Fruit fly (Drosophila melanogaster): ENCODE measurements around the gene CG4953.

CG4953 gene

dm6 chr2L:10261774-10262173 is 4.7 kb upstream of the CG4953 start:
- no peak for TF ChIP-seq EcR (GFP tag; optimal IDR thresholded peaks at IDR 0.05)
- TF ChIP-seq psq (optimal IDR thresholded peaks at IDR 0.05), result no peak
- no peak for TF ChIP-seq pan (optimal IDR thresholded peaks at IDR 0.05)
- no peak for TF ChIP-seq usp (GFP tag; optimal IDR thresholded peaks at IDR 0.05)
- no peak for TF ChIP-seq Dll (optimal IDR thresholded peaks at IDR 0.05)
- no peak for TF ChIP-seq CG8478 (optimal IDR thresholded peaks at IDR 0.05)

dm6 chr2L:10263343-10263744 is 3.2 kb upstream of the CG4953 start, which contains the start of gene Rsf1:
Gene Rsf1 (minus strand): TSS chr2L:10263554.
- TF ChIP-seq pan (optimal IDR thresholded peaks at IDR 0.05) (no peak), EcR (GFP tag; optimal IDR thresholded peaks at IDR 0.05) (no peak), psq (optimal IDR thresholded peaks at IDR 0.05) (no peak), usp (GFP tag; optimal IDR thresholded peaks at IDR 0.05) (no peak), CG8478 (optimal IDR thresholded peaks at IDR 0.05) (no peak)

- no peak for TF ChIP-seq psq (optimal IDR thresholded peaks at IDR 0.05)
- no peak for TF ChIP-seq pan (optimal IDR thresholded peaks at IDR 0.05)
- no peak for TF ChIP-seq EcR (GFP tag; optimal IDR thresholded peaks at IDR 0.05)
- TF ChIP-seq CG8478 (optimal IDR thresholded peaks at IDR 0.05), result no peak
- TF ChIP-seq Dll (optimal IDR thresholded peaks at IDR 0.05), result no peak
- no peak for TF ChIP-seq usp (GFP tag; optimal IDR thresholded peaks at IDR 0.05)
These were observed 2.5 kb upstream of the CG4953 start, which contains the start of gene REPTOR-BP for dm6 chr2L:10263830-10264634. Gene REPTOR-BP (plus strand): TSS chr2L:10264125.

dm6 chr2L:10265129-10265528 is 1.4 kb upstream of the CG4953 start, which contains the start of gene Mob3:
Gene Mob3 (plus strand): TSS chr2L:10265336.
- TF ChIP-seq usp (GFP tag; optimal IDR thresholded peaks at IDR 0.05), result no peak

dm6 chr2L:10268688-10269087 is 2.2 kb downstream of the CG4953 start, which contains the start of gene CG4957:
Gene CG4957 (plus strand): TSS chr2L:10268872.
- TF ChIP-seq pan (optimal IDR thresholded peaks at IDR 0.05), result no peak
- no peak for TF ChIP-seq CG8478 (optimal IDR thresholded peaks at IDR 0.05)
- no peak for TF ChIP-seq EcR (GFP tag; optimal IDR thresholded peaks at IDR 0.05)
- no peak for TF ChIP-seq Dll (optimal IDR thresholded peaks at IDR 0.05)
- TF ChIP-seq usp (GFP tag; optimal IDR thresholded peaks at IDR 0.05), result no peak
- no peak for TF ChIP-seq psq (optimal IDR thresholded peaks at IDR 0.05)

- TF ChIP-seq pan (optimal IDR thresholded peaks at IDR 0.05) (no peak), usp (GFP tag; optimal IDR thresholded peaks at IDR 0.05) (no peak), EcR (GFP tag; optimal IDR thresholded peaks at IDR 0.05) (no peak), Dll (optimal IDR thresholded peaks at IDR 0.05) (no peak), CG8478 (optimal IDR thresholded peaks at IDR 0.05) (no peak), psq (optimal IDR thresholded peaks at IDR 0.05) (no peak)
These were observed 3.4 kb downstream of the CG4953 start, which contains the start of gene Mulk for dm6 chr2L:10269854-10270253. Gene Mulk (plus strand): TSS chr2L:10270051.

- no peak for TF ChIP-seq pan (optimal IDR thresholded peaks at IDR 0.05)
These were observed 5.7 kb downstream of the CG4953 start, which contains the start of gene trk for dm6 chr2L:10272224-10272623. Gene trk (minus strand): TSS chr2L:10272324.

dm6 chr2L:10276436-10276835 is 9.9 kb downstream of the CG4953 start:
- TF ChIP-seq EcR (GFP tag; optimal IDR thresholded peaks at IDR 0.05), result no peak
- TF ChIP-seq pan (optimal IDR thresholded peaks at IDR 0.05), result no peak
- TF ChIP-seq usp (GFP tag; optimal IDR thresholded peaks at IDR 0.05), result no peak
- TF ChIP-seq Dll (optimal IDR thresholded peaks at IDR 0.05), result no peak
- TF ChIP-seq psq (optimal IDR thresholded peaks at IDR 0.05), result no peak
- no peak for TF ChIP-seq CG8478 (optimal IDR thresholded peaks at IDR 0.05)

dm6 chr2L:10276846-10277245 is 10.3 kb downstream of the CG4953 start:
- TF ChIP-seq usp (GFP tag; optimal IDR thresholded peaks at IDR 0.05) (no peak), CG8478 (optimal IDR thresholded peaks at IDR 0.05) (no peak), EcR (GFP tag; optimal IDR thresholded peaks at IDR 0.05) (no peak), Dll (optimal IDR thresholded peaks at IDR 0.05) (no peak), psq (optimal IDR thresholded peaks at IDR 0.05) (no peak), pan (optimal IDR thresholded peaks at IDR 0.05) (no peak)

- TF ChIP-seq pan (optimal IDR thresholded peaks at IDR 0.05) (no peak), Dll (optimal IDR thresholded peaks at IDR 0.05) (no peak), CG8478 (optimal IDR thresholded peaks at IDR 0.05) (no peak)
These were observed 10.9 kb downstream of the CG4953 start for dm6 chr2L:10277362-10277761.

- no peak for TF ChIP-seq psq (optimal IDR thresholded peaks at IDR 0.05)
- TF ChIP-seq CG8478 (optimal IDR thresholded peaks at IDR 0.05), result no peak
These were observed 12.2 kb downstream of the CG4953 start, which contains the start of gene Utx for dm6 chr2L:10278658-10279057. Gene Utx (minus strand): TSS chr2L:10278811.

- TF ChIP-seq usp (GFP tag; optimal IDR thresholded peaks at IDR 0.05) (no peak), pan (optimal IDR thresholded peaks at IDR 0.05) (no peak), CG8478 (optimal IDR thresholded peaks at IDR 0.05) (no peak), Dll (optimal IDR thresholded peaks at IDR 0.05) (no peak), psq (optimal IDR thresholded peaks at IDR 0.05) (no peak), EcR (GFP tag; optimal IDR thresholded peaks at IDR 0.05) (no peak)
These were observed 14.3 kb downstream of the CG4953 start, which contains the start of gene CG34043 for dm6 chr2L:10280772-10281171. Gene CG34043 (minus strand): TSS chr2L:10280872.

dm6 chr2L:10291276-10291675 is 24.8 kb downstream of the CG4953 start:
- no peak for TF ChIP-seq EcR (GFP tag; optimal IDR thresholded peaks at IDR 0.05)
- no peak for TF ChIP-seq pan (optimal IDR thresholded peaks at IDR 0.05)
- TF ChIP-seq usp (GFP tag; optimal IDR thresholded peaks at IDR 0.05), result no peak
- no peak for TF ChIP-seq psq (optimal IDR thresholded peaks at IDR 0.05)
- no peak for TF ChIP-seq CG8478 (optimal IDR thresholded peaks at IDR 0.05)
- TF ChIP-seq Dll (optimal IDR thresholded peaks at IDR 0.05), result no peak

Data from whole organism.